Worm (Caenorhabditis elegans): ENCODE results near the gene F14F3.5.
A peak's percentile ranks its signal among the peaks of the same experiment; 100 is the strongest.

Gene F14F3.5

DNA sequence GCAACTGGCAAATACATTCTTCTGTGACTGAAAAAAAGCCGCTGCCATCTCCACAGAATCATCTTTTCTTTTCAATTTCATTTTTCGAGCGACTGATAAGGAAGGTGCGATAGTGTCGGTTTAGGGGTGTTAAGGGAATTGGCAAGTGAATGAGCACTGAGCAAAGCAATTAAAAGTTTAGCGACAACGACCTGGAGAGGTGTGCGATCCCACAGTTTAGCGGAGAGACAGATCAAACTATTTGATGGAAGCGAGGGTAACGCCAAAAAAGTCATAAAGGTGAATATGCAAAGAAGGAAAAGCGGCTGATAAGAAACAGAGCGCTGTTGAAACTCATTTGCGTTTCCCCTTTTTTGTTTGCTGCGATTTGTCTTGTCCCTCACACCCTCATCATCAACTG, at the start of gene F14F3.5, which contains the start of gene slcf-1:
TSS of gene F14F3.5 (minus strand) at position 234 of the 400 bp plus-strand sequence.
TSS of gene slcf-1 (plus strand) at position 302 of the 400 bp plus-strand sequence.
- TF ChIP-seq fos-1 (tag; optimal IDR thresholded peaks at IDR 0.05) (no peak), hlh-11 (tag; optimal IDR thresholded peaks at IDR 0.05) (peak; percentile 40), php-3 (GFP tag; IDR thresholded peaks at IDR 0.05) (peak; percentile 81), jun-1 (tag; optimal IDR thresholded peaks at IDR 0.05) (no peak), egl-43 (GFP tag; IDR thresholded peaks at IDR 0.05) (no peak), ceh-44 (GFP tag; IDR thresholded peaks at IDR 0.05) (no peak), daf-16 (GFP tag; optimal IDR thresholded peaks at IDR 0.05) (no peak), daf-16 (tag; optimal IDR thresholded peaks at IDR 0.05) (peak; percentile 49), nhr-10 (tag; optimal IDR thresholded peaks at IDR 0.05) (no peak), tra-1 (GFP tag; IDR thresholded peaks at IDR 0.05) (0 out of 2 replicates have a peak, but pooled peaks have one; percentile 11), ama-1 (optimal IDR thresholded peaks at IDR 0.05) (no peak), dve-1 (tag; optimal IDR thresholded peaks at IDR 0.05; ENCODE audit: insufficient read depth) (peak; percentile 51), Y75B8A.6 (GFP tag; IDR thresholded peaks at IDR 0.05) (no peak), mxl-2 (GFP tag; conservative IDR thresholded peaks at IDR 0.05) (no peak), ceh-28 (tag; optimal IDR thresholded peaks at IDR 0.05) (no peak), mxl-3 (GFP tag; optimal IDR thresholded peaks at IDR 0.05) (no peak), unc-39 (tag; optimal IDR thresholded peaks at IDR 0.05) (no peak), madf-9 (GFP tag; conservative IDR thresholded peaks at IDR 0.05) (no peak), hmg-1.1 (GFP tag; IDR thresholded peaks at IDR 0.05) (no peak), ZK337.2 (GFP tag; IDR thresholded peaks at IDR 0.05) (no peak), pqm-1 (tag; optimal IDR thresholded peaks at IDR 0.05) (peak; percentile 57), T20F7.1 (GFP tag; optimal IDR thresholded peaks at IDR 0.05) (no peak), lin-38 (GFP tag; IDR thresholded peaks at IDR 0.05) (no peak), unc-62 (GFP tag; optimal IDR thresholded peaks at IDR 0.05 in 1 of 2) (peak in 1 of 2 experiments; percentile 61), unc-62 (tag; optimal IDR thresholded peaks at IDR 0.05) (no peak), dmd-6 (GFP tag; IDR thresholded peaks at IDR 0.05) (peak; percentile 51), zfp-2 (tag; optimal IDR thresholded peaks at IDR 0.05) (no peak), nhr-28 (tag; optimal IDR thresholded peaks at IDR 0.05) (peak; percentile 34), tag-97 (GFP tag; IDR thresholded peaks at IDR 0.05) (no peak)

- no peak for TF ChIP-seq Y48G9A.11 (GFP tag; IDR thresholded peaks at IDR 0.05)
- peak; percentile 31 for TF ChIP-seq hlh-30 (tag; optimal IDR thresholded peaks at IDR 0.05; ENCODE audit: insufficient read depth)
- no peak for TF ChIP-seq nhr-28 (tag; optimal IDR thresholded peaks at IDR 0.05)
- TF ChIP-seq spr-1 (tag; optimal IDR thresholded peaks at IDR 0.05) = no peak
- TF ChIP-seq ceh-44 (GFP tag; IDR thresholded peaks at IDR 0.05) = no peak
- peak; percentile 4 for TF ChIP-seq mes-2 (tag; optimal IDR thresholded peaks at IDR 0.05; ENCODE audit: poor library complexity, severe bottlenecking)
- no peak for TF ChIP-seq nhr-25 (tag; optimal IDR thresholded peaks at IDR 0.05; ENCODE audit: borderline replicate concordance, insufficient read depth)
Measured at ce11 chrX:10576872-10577271, 47.8 kb upstream of the F14F3.5 start, which contains the start of gene nhx-5. Gene nhx-5, plus strand, starts transcription at chrX:10576953.

- TF ChIP-seq D1046.2 (GFP tag; IDR thresholded peaks at IDR 0.05) = no peak
- TF ChIP-seq nhr-28 (tag; optimal IDR thresholded peaks at IDR 0.05) = peak; percentile 76
- no peak for TF ChIP-seq nhr-237 (tag; optimal IDR thresholded peaks at IDR 0.05)
- no peak for TF ChIP-seq Y75B8A.6 (GFP tag; IDR thresholded peaks at IDR 0.05)
- no peak for TF ChIP-seq F10B5.3 (tag; optimal IDR thresholded peaks at IDR 0.05)
- TF ChIP-seq nhr-77 (tag; optimal IDR thresholded peaks at IDR 0.05) = peak; percentile 91
- no peak for TF ChIP-seq ZK337.2 (GFP tag; IDR thresholded peaks at IDR 0.05)
- TF ChIP-seq mxl-3 (GFP tag; optimal IDR thresholded peaks at IDR 0.05) = peak; percentile 37
- peak; percentile 23 for TF ChIP-seq dpl-1 (GFP tag; optimal IDR thresholded peaks at IDR 0.05)
- TF ChIP-seq zip-11 (GFP tag; IDR thresholded peaks at IDR 0.05) = no peak
- peak; percentile 32; the same call in 1 of the 2 replicates for TF ChIP-seq dmd-6 (GFP tag; IDR thresholded peaks at IDR 0.05)
- no peak for TF ChIP-seq daf-12 (tag; optimal IDR thresholded peaks at IDR 0.05)
- peak in 1 of 2 experiments; percentile 65 for TF ChIP-seq unc-62 (GFP tag; optimal IDR thresholded peaks at IDR 0.05 in 1 of 2)
- no peak for TF ChIP-seq unc-62 (tag; optimal IDR thresholded peaks at IDR 0.05)
- no peak for TF ChIP-seq zfp-2 (tag; optimal IDR thresholded peaks at IDR 0.05)
- TF ChIP-seq lin-13 (GFP tag; optimal IDR thresholded peaks at IDR 0.05) = peak; percentile 82
- no peak for TF ChIP-seq lin-29 (GFP tag; IDR thresholded peaks at IDR 0.05)
- peak; percentile 30 for TF ChIP-seq hlh-11 (tag; optimal IDR thresholded peaks at IDR 0.05)
- peak; percentile 96 for TF ChIP-seq aha-1 (tag)
- TF ChIP-seq snpc-4 (tag; optimal IDR thresholded peaks at IDR 0.05) = no peak
- no peak for TF ChIP-seq daf-8 (GFP tag; IDR thresholded peaks at IDR 0.05)
- peak; percentile 56 for TF ChIP-seq dve-1 (tag; optimal IDR thresholded peaks at IDR 0.05; ENCODE audit: insufficient read depth)
- no peak for TF ChIP-seq madf-5 (GFP tag; IDR thresholded peaks at IDR 0.05)
- no peak for TF ChIP-seq lir-3 (tag; optimal IDR thresholded peaks at IDR 0.05)
Measured at ce11 chrX:10576410-10576809, 47.4 kb upstream of the F14F3.5 start.
